Worm (Caenorhabditis elegans) whole organism, L4 larva: Measurements from ENCODE around the gene cal-2.
A peak's percentile ranks its signal among the peaks of the same experiment; 100 is the strongest.

Experiments used
- F49E8.2 ChIP-seq: sonication (generic microtip); optimal IDR thresholded peaks from 2 replicates; lab custom pipeline; 2016; ENCODE audit warnings: missing compliant biosample characterization, mild to moderate bottlenecking, missing genetic modification characterization, borderline replicate concordance
- T26A8.4 ChIP-seq: fragments of 200-800 bp; sonication (Bioruptor generic); IDR thresholded peaks from 2 replicates; pipeline ENCODE4 v1.3.6; 2022; ENCODE audit warnings: missing genetic modification characterization, missing compliant biosample characterization
- Y48G9A.11 ChIP-seq: fragments of 200-800 bp; sonication (Bioruptor generic); IDR thresholded peaks from 2 replicates; pipeline ENCODE4 v1.3.6; 2022; ENCODE audit warnings: missing genetic modification reagents, missing genetic modification characterization, missing compliant biosample characterization
- Y5F2A.4 ChIP-seq: fragments of 200-800 bp; sonication (Bioruptor generic); optimal IDR thresholded peaks from 2 replicates; lab custom pipeline; 2018; ENCODE audit warnings: mild to moderate bottlenecking, missing genetic modification characterization, missing compliant biosample characterization
- ZK337.2 ChIP-seq: fragments of 200-800 bp; sonication (Bioruptor generic); IDR thresholded peaks from 2 replicates; pipeline ENCODE4 v1.3.6; 2022; ENCODE audit warnings: missing genetic modification reagents, missing genetic modification characterization, missing compliant biosample characterization
- aha-1 ChIP-seq: fragments of 150-350 bp; peaks from one replicate; lab custom pipeline; 2014; ENCODE audit warnings: missing biosample characterization, missing genetic modification characterization
- ama-1 ChIP-seq: fragments of 150-350 bp; optimal IDR thresholded peaks from 2 replicates; lab custom pipeline; 2014; ENCODE audit warnings: inconsistent platforms, mixed read lengths
- arid-1 ChIP-seq: fragments of 200-800 bp; sonication (Bioruptor generic); conservative IDR thresholded peaks from 2 replicates; pipeline ENCODE4 v1.3.6; 2022; ENCODE audit warnings: missing genetic modification reagents, missing genetic modification characterization, missing compliant biosample characterization
- ceh-32 ChIP-seq: sonication (generic microtip); optimal IDR thresholded peaks from 2 replicates; lab custom pipeline; 2016; ENCODE audit warnings: mild to moderate bottlenecking, missing genetic modification characterization, missing compliant biosample characterization; ENCODE audit not compliant: poor library complexity
- daf-12 ChIP-seq: fragments of 150-350 bp; optimal IDR thresholded peaks from 2 replicates; lab custom pipeline; 2014; ENCODE audit warnings: missing biosample characterization, missing genetic modification reagents, missing genetic modification characterization
- daf-16 ChIP-seq, 3 experiments: sonication (generic microtip); optimal IDR thresholded peaks; 2 replicates each; lab custom pipeline; 2016 to 2017; ENCODE audit warnings: missing genetic modification characterization in 3 of 3, missing genetic modification reagents in 3 of 3, mild to moderate bottlenecking in 2 of 3, missing compliant biosample characterization in 2 of 3, missing biosample characterization in 1 of 3, moderate library complexity in 1 of 3
- dpl-1 ChIP-seq: fragments of 150-350 bp; optimal IDR thresholded peaks from 2 replicates; lab custom pipeline; 2014; ENCODE audit warnings: missing biosample characterization, missing genetic modification reagents, missing genetic modification characterization
- egl-43 ChIP-seq: fragments of 200-800 bp; sonication (Bioruptor generic); IDR thresholded peaks from 2 replicates; pipeline ENCODE4 v1.3.6; 2022; ENCODE audit warnings: missing genetic modification reagents, missing genetic modification characterization, missing compliant biosample characterization
- fkh-10 ChIP-seq: fragments of 150-350 bp; optimal IDR thresholded peaks from 2 replicates; lab custom pipeline; 2014; ENCODE audit warnings: missing biosample characterization, missing genetic modification reagents, missing genetic modification characterization
- hif-1 ChIP-seq, 2 experiments: sonication (generic microtip); optimal IDR thresholded peaks; 2 replicates each; lab custom pipeline; 2016 to 2017; ENCODE audit warnings: missing compliant biosample characterization in 2 of 2, missing genetic modification characterization in 2 of 2, missing genetic modification reagents in 2 of 2, missing genotype in 2 of 2, mild to moderate bottlenecking in 1 of 2
- hmg-1.1 ChIP-seq: fragments of 200-800 bp; sonication (Bioruptor generic); IDR thresholded peaks from 2 replicates; pipeline ENCODE4 v1.3.6; 2022; ENCODE audit warnings: missing genetic modification reagents, missing genetic modification characterization, missing compliant biosample characterization
- lim-7 ChIP-seq: fragments of 200-800 bp; sonication (Bioruptor generic); IDR thresholded peaks from 2 replicates; pipeline ENCODE4 v1.3.6; 2022; ENCODE audit warnings: missing genetic modification characterization, missing compliant biosample characterization
- lin-29 ChIP-seq: fragments of 200-800 bp; sonication (Bioruptor generic); IDR thresholded peaks from 2 replicates; pipeline ENCODE4 v1.3.6; 2022; ENCODE audit warnings: missing genetic modification reagents, missing genetic modification characterization, missing compliant biosample characterization
- lin-38 ChIP-seq: fragments of 200-800 bp; sonication (Bioruptor generic); IDR thresholded peaks from 2 replicates; pipeline ENCODE4 v1.3.6; 2022; ENCODE audit warnings: missing genetic modification reagents, missing genetic modification characterization, missing compliant biosample characterization
- lin-39 ChIP-seq: fragments of 150-350 bp; optimal IDR thresholded peaks from 2 replicates; lab custom pipeline; 2014; ENCODE audit warnings: missing biosample characterization, missing genetic modification reagents, missing genetic modification characterization
- lir-3 ChIP-seq: sonication (generic microtip); optimal IDR thresholded peaks from 2 replicates; lab custom pipeline; 2016; ENCODE audit warnings: mild to moderate bottlenecking, missing genetic modification characterization, missing compliant biosample characterization
- mdl-1 ChIP-seq, 2 experiments: fragments of 150-350 bp in 1 of 2; sonication (generic microtip) in 1 of 2; optimal IDR thresholded peaks; 2 replicates each; lab custom pipeline; 2014 to 2017; ENCODE audit warnings: missing biosample characterization in 2 of 2, missing genetic modification characterization in 2 of 2
- mes-2 ChIP-seq: sonication (generic microtip); optimal IDR thresholded peaks from 2 replicates; lab custom pipeline; 2016; ENCODE audit warnings: missing genotype, mild to moderate bottlenecking, missing genetic modification characterization, missing compliant biosample characterization; ENCODE audit not compliant: poor library complexity, severe bottlenecking
- mxl-3 ChIP-seq: fragments of 200-800 bp; sonication (Bioruptor generic); optimal IDR thresholded peaks from 2 replicates; lab custom pipeline; 2018; ENCODE audit warnings: mild to moderate bottlenecking, missing genetic modification characterization, missing compliant biosample characterization
- nhr-10 ChIP-seq: fragments of 150-350 bp; optimal IDR thresholded peaks from 2 replicates; lab custom pipeline; 2014; ENCODE audit warnings: missing biosample characterization, missing genetic modification characterization
- nhr-102 ChIP-seq: sonication (generic microtip); optimal IDR thresholded peaks from 2 replicates; lab custom pipeline; 2016; ENCODE audit warnings: mild to moderate bottlenecking, missing genetic modification characterization, moderate library complexity, missing compliant biosample characterization
- nhr-111 ChIP-seq: fragments of 200-800 bp; sonication (Bioruptor generic); optimal IDR thresholded peaks from 2 replicates; lab custom pipeline; 2018; ENCODE audit warnings: mild to moderate bottlenecking, missing genetic modification characterization, missing compliant biosample characterization
- nhr-76 ChIP-seq: fragments of 150-350 bp; optimal IDR thresholded peaks from 2 replicates; lab custom pipeline; 2014; ENCODE audit warnings: missing biosample characterization, missing genetic modification characterization
- nhr-77 ChIP-seq: fragments of 150-350 bp; optimal IDR thresholded peaks from 2 replicates; lab custom pipeline; 2014; ENCODE audit warnings: missing biosample characterization, missing genetic modification characterization
- pha-4 ChIP-seq, 2 experiments: fragments of 150-350 bp in 1 of 2; fragments of 200-800 bp in 1 of 2; sonication (Bioruptor generic) in 1 of 2; IDR thresholded peaks in 1 of 2; optimal IDR thresholded peaks in 1 of 2; 2 replicates each; pipeline versions ENCODE4 v1.3.6 to Lab custom; 2014 to 2022; ENCODE audit warnings: missing genetic modification characterization in 2 of 2, missing genetic modification reagents in 2 of 2, missing biosample characterization in 1 of 2, missing compliant biosample characterization in 1 of 2
- pqm-1 ChIP-seq: sonication (generic microtip); optimal IDR thresholded peaks from 2 replicates; lab custom pipeline; 2017; ENCODE audit warnings: missing biosample characterization, missing genetic modification characterization
- rbr-2 ChIP-seq: sonication (generic microtip); optimal IDR thresholded peaks from 2 replicates; lab custom pipeline; 2016; ENCODE audit warnings: missing genotype, missing genetic modification characterization, missing compliant biosample characterization
- set-16 ChIP-seq: fragments of 200-800 bp; sonication (Bioruptor generic); IDR thresholded peaks from 2 replicates; pipeline ENCODE4 v1.3.6; 2022; ENCODE audit warnings: missing genetic modification reagents, missing genetic modification characterization, missing compliant biosample characterization
- skn-1 ChIP-seq: fragments of 150-350 bp; optimal IDR thresholded peaks from 2 replicates; lab custom pipeline; 2014; ENCODE audit warnings: missing biosample characterization, missing genetic modification characterization
- snpc-1.2 ChIP-seq: fragments of 200-800 bp; sonication (Bioruptor generic); IDR thresholded peaks from 2 replicates; pipeline ENCODE4 v1.3.6; 2022; ENCODE audit warnings: missing genetic modification reagents, missing genetic modification characterization, missing compliant biosample characterization
- spr-1 ChIP-seq: sonication (generic microtip); optimal IDR thresholded peaks from 2 replicates; lab custom pipeline; 2016; ENCODE audit warnings: mild to moderate bottlenecking, missing genetic modification characterization, missing compliant biosample characterization
- spr-3 ChIP-seq: fragments of 200-800 bp; sonication (Bioruptor generic); optimal IDR thresholded peaks from 2 replicates; lab custom pipeline; 2018; ENCODE audit warnings: mild to moderate bottlenecking, missing genetic modification characterization, missing compliant biosample characterization
- unc-130 ChIP-seq: sonication (generic microtip); optimal IDR thresholded peaks from 2 replicates; lab custom pipeline; 2016; ENCODE audit warnings: missing genetic modification reagents, missing genetic modification characterization, missing compliant biosample characterization
- unc-39 ChIP-seq: sonication (generic microtip); optimal IDR thresholded peaks from 2 replicates; lab custom pipeline; 2017; ENCODE audit warnings: missing biosample characterization, missing genetic modification characterization
- unc-62 ChIP-seq, 3 experiments: fragments of 150-350 bp in 1 of 3; sonication (generic microtip); optimal IDR thresholded peaks in 2 of 3; peaks in 1 of 3; 1 replicate in 1 of 3; 2 replicates in 2 of 3; lab custom pipeline; 2014 to 2017; ENCODE audit warnings: missing biosample characterization in 3 of 3, missing genetic modification characterization in 3 of 3, missing genetic modification reagents in 3 of 3, missing genotype in 1 of 3
- zfp-2 ChIP-seq: sonication (generic microtip); optimal IDR thresholded peaks from 2 replicates; lab custom pipeline; 2016; ENCODE audit warnings: mild to moderate bottlenecking, missing genetic modification characterization, missing compliant biosample characterization
- zip-11 ChIP-seq: fragments of 200-800 bp; sonication (Bioruptor generic); IDR thresholded peaks from 2 replicates; pipeline ENCODE4 v1.3.6; 2022; ENCODE audit warnings: missing genetic modification characterization, missing compliant biosample characterization
- zip-2 ChIP-seq: fragments of 150-350 bp; optimal IDR thresholded peaks from 2 replicates; lab custom pipeline; 2014; ENCODE audit warnings: missing biosample characterization, missing genetic modification characterization

Gene cal-2

DNA sequence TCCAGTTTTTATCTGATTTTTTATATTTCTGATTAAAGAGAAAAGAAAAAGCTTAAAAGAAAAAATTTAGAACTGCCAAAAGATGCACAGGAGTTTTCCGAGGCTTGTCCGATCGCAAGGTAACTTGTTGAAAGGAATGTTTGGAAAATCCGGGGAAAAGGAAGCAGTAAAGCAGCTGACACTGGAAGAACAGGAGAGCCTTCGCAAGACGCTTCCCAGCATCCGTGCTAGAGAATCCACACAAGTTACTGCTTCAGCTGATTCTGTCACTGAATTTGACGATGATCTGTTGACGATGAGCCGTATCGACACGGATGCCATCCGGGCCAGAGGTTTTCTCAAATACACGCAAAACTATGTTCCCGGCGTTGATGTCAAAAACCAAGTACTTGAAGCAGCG lies 30.7 kb upstream of the cal-2 start, which contains the start of gene mrpl-50:
Gene mrpl-50 (plus strand): TSS at position 71 of the 400 bp plus-strand sequence.
- TF ChIP-seq nhr-102 (tag; lab: Kevin White, UChicago) (no peak), daf-16 (GFP tag; optimal IDR thresholded peaks at IDR 0.05; lab: Kevin White, UChicago) (peak in 1 of 2 experiments; percentile 8), daf-16 (tag; optimal IDR thresholded peaks at IDR 0.05; lab: Kevin White, UChicago) (peak; percentile 23), pha-4 (GFP tag; IDR thresholded peaks at IDR 0.05; lab: Robert Waterston, UW) (0 out of 2 replicates have a peak, but pooled peaks have one; percentile 31), pha-4 (tag; optimal IDR thresholded peaks at IDR 0.05; lab: Kevin White, UChicago) (no peak), arid-1 (GFP tag; lab: Robert Waterston, UW) (peak; percentile 46; the same call in 1 of the 2 replicates), lir-3 (no peak), Y5F2A.4 (peak; percentile 17), egl-43 (GFP tag; lab: Robert Waterston, UW) (0 out of 2 replicates have a peak, but pooled peaks have one; percentile 61), T26A8.4 (peak; percentile 59; the same call in 1 of the 2 replicates), pqm-1 (tag; lab: Kevin White, UChicago) (no peak), lin-38 (GFP tag; lab: Robert Waterston, UW) (peak; percentile 56), ama-1 (lab: Kevin White, UChicago) (peak; percentile 75), set-16 (GFP tag; lab: Robert Waterston, UW) (peak; percentile 13; the same call in 1 of the 2 replicates), aha-1 (tag; lab: Kevin White, UChicago) (peak; percentile 82), unc-39 (tag; lab: Kevin White, UChicago) (no peak), fkh-10 (no peak), snpc-1.2 (GFP tag; lab: Robert Waterston, UW) (peak; percentile 31; the same call in 1 of the 2 replicates), nhr-76 (tag; lab: Kevin White, UChicago) (no peak), ceh-32 (tag; lab: Kevin White, UChicago) (no peak), rbr-2 (no peak), Y48G9A.11 (GFP tag; lab: Robert Waterston, UW) (peak; percentile 26; the same call in 1 of the 2 replicates), lim-7 (GFP tag; lab: Robert Waterston, UW) (no peak), zip-11 (GFP tag; lab: Robert Waterston, UW) (no peak), F49E8.2 (peak; percentile 13)

DNA sequence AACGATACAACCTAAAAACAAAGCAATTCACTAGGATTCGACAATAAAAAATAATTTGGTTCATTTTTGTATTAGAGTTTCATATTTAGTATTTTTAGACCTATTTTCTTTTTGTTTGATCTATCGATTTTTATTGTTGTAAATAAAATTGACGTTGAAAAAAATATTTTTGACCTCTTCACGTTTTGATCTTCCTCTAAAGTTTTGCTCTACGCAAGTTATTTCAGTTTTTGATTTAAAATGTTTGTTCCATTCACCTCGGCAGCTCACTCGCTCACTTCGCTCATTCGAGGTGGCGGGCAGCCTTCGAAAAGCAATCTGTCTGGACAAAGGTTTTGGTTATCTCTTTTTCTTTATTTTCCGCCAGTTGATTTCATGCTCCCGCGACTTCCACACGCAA lies 29.8 kb upstream of the cal-2 start, which contains the start of gene enol-1:
Gene enol-1 (plus strand): TSS at position 235 of the 400 bp plus-strand sequence.
- no peak for TF ChIP-seq daf-12 (tag; lab: Kevin White, UChicago)
- TF ChIP-seq mxl-3 (GFP tag; lab: Kevin White, UChicago), result no peak
- no peak for TF ChIP-seq zip-2 (tag; lab: Kevin White, UChicago)
- peak; percentile 69 for TF ChIP-seq ama-1 (lab: Kevin White, UChicago)
- no peak for TF ChIP-seq lin-29 (GFP tag; lab: Robert Waterston, UW)
- no peak for TF ChIP-seq nhr-10 (tag; lab: Kevin White, UChicago)
- peak; percentile 32 for TF ChIP-seq lin-38 (GFP tag; lab: Robert Waterston, UW)
- TF ChIP-seq dpl-1 (GFP tag; lab: Kevin White, UChicago), result no peak
- no peak for TF ChIP-seq nhr-111 (GFP tag; lab: Kevin White, UChicago)
- TF ChIP-seq nhr-77, result no peak
- no peak for TF ChIP-seq ZK337.2 (GFP tag; lab: Robert Waterston, UW)
- TF ChIP-seq unc-130 (GFP tag; lab: Kevin White, UChicago), result peak; percentile 15
- TF ChIP-seq pha-4 (GFP tag; IDR thresholded peaks at IDR 0.05; lab: Robert Waterston, UW), result no peak
- TF ChIP-seq pha-4 (tag; optimal IDR thresholded peaks at IDR 0.05; lab: Kevin White, UChicago), result no peak
- TF ChIP-seq skn-1 (tag; lab: Kevin White, UChicago), result no peak

DNA sequence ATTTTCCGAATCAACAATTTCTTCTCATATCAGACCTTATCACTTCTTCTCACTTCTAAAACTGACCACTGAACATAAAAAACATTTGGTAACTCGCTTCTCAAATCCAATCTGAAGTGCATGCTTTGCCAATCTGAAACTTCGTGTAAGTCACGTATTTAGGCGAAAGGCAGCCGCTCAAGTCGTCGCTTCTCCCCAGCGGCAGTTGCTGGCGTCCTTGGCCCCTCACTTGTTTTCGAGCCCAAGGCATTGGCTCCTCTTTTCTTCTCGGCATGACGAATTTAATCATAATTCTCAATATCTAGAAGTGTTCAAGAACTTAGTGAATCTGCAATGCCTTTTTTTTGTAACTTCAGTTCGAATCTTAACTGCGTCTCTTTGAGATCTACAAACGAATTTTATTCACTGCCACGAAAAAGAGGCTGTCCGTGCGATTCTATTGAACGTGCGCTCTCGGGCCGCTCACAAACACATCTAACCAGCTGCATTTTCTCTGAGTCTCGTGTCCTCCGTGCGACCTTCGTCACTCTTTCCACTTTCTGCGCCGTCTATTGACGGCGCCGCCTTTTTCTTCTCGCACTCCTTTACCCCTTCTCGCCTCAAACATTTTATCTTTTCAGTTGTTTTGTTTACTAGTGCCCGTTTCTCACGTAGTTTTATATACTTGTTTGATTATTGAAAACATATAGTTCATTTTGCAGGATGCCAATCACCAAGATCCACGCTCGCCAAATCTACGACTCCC lies 28.9 kb upstream of the cal-2 start:
- TF ChIP-seq unc-62 (GFP tag; optimal IDR thresholded peaks at IDR 0.05 in 1 of 2; lab: Kevin White, UChicago) (peak in 1 of 2 experiments; percentile 82), unc-62 (tag; optimal IDR thresholded peaks at IDR 0.05; lab: Kevin White, UChicago) (no peak), spr-3 (no peak), aha-1 (tag; lab: Kevin White, UChicago) (peak; percentile 99), pha-4 (GFP tag; IDR thresholded peaks at IDR 0.05; lab: Robert Waterston, UW) (0 out of 2 replicates have a peak, but pooled peaks have one; percentile 34), pha-4 (tag; optimal IDR thresholded peaks at IDR 0.05; lab: Kevin White, UChicago) (no peak), mdl-1 (tag; optimal IDR thresholded peaks at IDR 0.05; lab: Kevin White, UChicago) (peak in 1 of 2 experiments; percentile 61), egl-43 (GFP tag; lab: Robert Waterston, UW) (0 out of 2 replicates have a peak, but pooled peaks have one; percentile 3), hmg-1.1 (GFP tag; lab: Robert Waterston, UW) (no peak; the same call in 1 of the 2 replicates), zfp-2 (tag; lab: Kevin White, UChicago) (no peak), mes-2 (peak; percentile 15), fkh-10 (no peak), daf-16 (GFP tag; optimal IDR thresholded peaks at IDR 0.05; lab: Kevin White, UChicago) (no peak), daf-16 (tag; optimal IDR thresholded peaks at IDR 0.05; lab: Kevin White, UChicago) (peak; percentile 78), spr-1 (tag; lab: Kevin White, UChicago) (peak; percentile 4), lin-39 (no peak), hif-1 (tag; optimal IDR thresholded peaks at IDR 0.05; lab: Kevin White, UChicago) (peak; percentile 13 to 99)
